Worm (Caenorhabditis elegans): Measurements from ENCODE around the gene C03G6.17.
"Not testable (repeated sequence)": the region's sequence is repeated elsewhere in the genome, so short reads cannot be mapped to it uniquely, and the experiment has no call there.

DNA sequence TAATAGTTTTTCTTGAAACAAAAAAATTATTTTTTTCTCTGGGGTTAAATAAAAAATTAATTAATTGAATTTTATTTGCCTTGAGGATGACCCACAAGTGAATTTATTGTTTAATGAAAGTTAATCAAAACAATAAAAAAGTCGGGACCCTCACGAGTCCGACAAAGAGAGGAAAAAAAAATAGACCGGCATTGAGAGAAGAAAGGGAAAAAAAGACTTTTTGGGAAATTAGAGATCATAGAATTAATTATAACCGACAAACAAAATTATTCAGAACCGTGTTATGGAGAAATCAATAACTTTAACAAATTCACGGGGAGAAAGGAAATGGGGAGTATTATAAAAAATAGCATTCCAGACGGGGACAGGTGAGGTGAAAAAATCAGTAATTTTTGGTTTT, 43.7 kb downstream of the C03G6.17 start, which contains the start of gene F10G2.7:
- TF ChIP-seq nhr-102, nhr-28, nhr-6 (tag; optimal IDR thresholded peaks at IDR 0.05): not testable (repeated sequence)

Data from whole organism, L4 larva.